Worm (Caenorhabditis elegans) whole organism, early embryonic: Measurements from ENCODE around the gene nspc-9.

Source experiments
- B0310.2 ChIP-seq: sonication (generic microtip); optimal IDR thresholded peaks from 2 replicates; lab custom pipeline; 2016; ENCODE audit warnings: mild to moderate bottlenecking, missing genetic modification characterization, missing compliant biosample characterization
- F13C5.2 ChIP-seq: sonication (generic microtip); optimal IDR thresholded peaks from 2 replicates; lab custom pipeline; 2017; ENCODE audit warnings: mild to moderate bottlenecking, missing genetic modification characterization, inconsistent platforms, missing compliant biosample characterization
- aly-1 ChIP-seq: sonication (generic microtip); optimal IDR thresholded peaks from 2 replicates; lab custom pipeline; 2016; ENCODE audit warnings: missing genetic modification characterization, missing compliant biosample characterization
- ama-1 ChIP-seq: fragments of 150-350 bp; optimal IDR thresholded peaks from 2 replicates; lab custom pipeline; 2014
- ceh-13 ChIP-seq: fragments of 200-800 bp; sonication (Bioruptor generic); optimal IDR thresholded peaks from 2 replicates; lab custom pipeline; 2018; ENCODE audit warnings: mild to moderate bottlenecking, missing genetic modification characterization, missing compliant biosample characterization
- ceh-36 ChIP-seq: sonication (generic microtip); optimal IDR thresholded peaks from 2 replicates; lab custom pipeline; 2016; ENCODE audit warnings: missing genetic modification characterization, inconsistent platforms, missing compliant biosample characterization
- ets-7 ChIP-seq: sonication (generic microtip); optimal IDR thresholded peaks from 2 replicates; lab custom pipeline; 2016; ENCODE audit warnings: missing genotype, missing genetic modification characterization, missing compliant biosample characterization
- flt-1 ChIP-seq: fragments of 200-800 bp; sonication (Bioruptor generic); IDR thresholded peaks from 2 replicates; pipeline ENCODE4 v1.3.6; 2022; ENCODE audit warnings: missing genetic modification characterization, missing compliant biosample characterization
- hmbx-1 ChIP-seq: sonication (generic microtip); optimal IDR thresholded peaks from 2 replicates; lab custom pipeline; 2016; ENCODE audit warnings: mild to moderate bottlenecking, missing genetic modification characterization, missing compliant biosample characterization
- hmg-4 ChIP-seq: fragments of 200-800 bp; sonication (Bioruptor generic); optimal IDR thresholded peaks from 2 replicates; lab custom pipeline; 2018; ENCODE audit warnings: mild to moderate bottlenecking, missing genetic modification characterization, missing compliant biosample characterization
- hnd-1 ChIP-seq: sonication (generic microtip); optimal IDR thresholded peaks from 2 replicates; lab custom pipeline; 2016; ENCODE audit warnings: missing genetic modification characterization, missing compliant biosample characterization
- pes-1 ChIP-seq: fragments of 200-800 bp; sonication (Bioruptor generic); IDR thresholded peaks from 2 replicates; pipeline ENCODE4 v1.3.6; 2022; ENCODE audit warnings: missing genetic modification reagents, missing genetic modification characterization, missing compliant biosample characterization
- scrt-1 ChIP-seq: fragments of 200-800 bp; sonication (Bioruptor generic); IDR thresholded peaks from 2 replicates; pipeline ENCODE4 v1.3.6; 2022; ENCODE audit warnings: missing genetic modification characterization, missing compliant biosample characterization
- sea-1 ChIP-seq: fragments of 200-800 bp; sonication (Bioruptor generic); conservative IDR thresholded peaks from 2 replicates; pipeline ENCODE4 v1.3.6; 2022; ENCODE audit warnings: missing genetic modification characterization, missing compliant biosample characterization
- tbx-11 ChIP-seq: fragments of 200-800 bp; sonication (Bioruptor generic); IDR thresholded peaks from 2 replicates; pipeline ENCODE4 v1.3.6; 2022; ENCODE audit warnings: missing genetic modification characterization, missing compliant biosample characterization
- tbx-37 ChIP-seq: fragments of 200-800 bp; sonication (Bioruptor generic); conservative IDR thresholded peaks from 2 replicates; pipeline ENCODE4 v1.3.6; 2022; ENCODE audit warnings: missing genetic modification reagents, missing genetic modification characterization, missing compliant biosample characterization
- tra-4 ChIP-seq: sonication (generic microtip); optimal IDR thresholded peaks from 2 replicates; lab custom pipeline; 2017; ENCODE audit warnings: missing genetic modification characterization, missing compliant biosample characterization

The nspc-9 gene

ce11 chrX:12343279-12343678 lies at the start of gene nspc-9, which contains the start of gene nspc-10:
Gene nspc-9 (minus strand): TSS chrX:12343379.
Gene nspc-10 (plus strand): TSS chrX:12343609.
- TF ChIP-seq tbx-37 = no peak
- TF ChIP-seq scrt-1 (GFP tag; lab: Robert Waterston, UW) = no peak
- TF ChIP-seq tbx-11 (GFP tag; lab: Robert Waterston, UW) = no peak
- no peak for TF ChIP-seq pes-1
- no peak for TF ChIP-seq aly-1 (tag; lab: Kevin White, UChicago)
- no peak for TF ChIP-seq ama-1
- TF ChIP-seq ceh-36 = no peak
- no peak for TF ChIP-seq hnd-1 (tag; lab: Kevin White, UChicago)
- no peak for TF ChIP-seq ceh-13 (GFP tag; lab: Kevin White, UChicago)

- no peak for TF ChIP-seq ceh-36
- TF ChIP-seq ama-1 = no peak
Observed at ce11 chrX:12391380-12391779, 48.2 kb upstream of the nspc-9 start, which contains the start of gene nekl-3. Gene nekl-3 (minus strand): TSS chrX:12391480.

- TF ChIP-seq ceh-13 (GFP tag; lab: Kevin White, UChicago) = no peak
- TF ChIP-seq pes-1 = no peak
- TF ChIP-seq F13C5.2 (tag; lab: Kevin White, UChicago) = no peak
- no peak for TF ChIP-seq flt-1 (GFP tag; lab: Robert Waterston, UW)
Observed at ce11 chrX:12378293-12378692, 35.1 kb upstream of the nspc-9 start, which contains the start of gene glb-13. Gene glb-13 (minus strand): TSS chrX:12378393.

- TF ChIP-seq ama-1 (no peak), tbx-11 (GFP tag; lab: Robert Waterston, UW) (no peak), ceh-13 (GFP tag; lab: Kevin White, UChicago) (no peak), hmg-4 (no peak), hnd-1 (tag; lab: Kevin White, UChicago) (no peak), tbx-37 (no peak), aly-1 (tag; lab: Kevin White, UChicago) (no peak), tra-4 (tag; lab: Kevin White, UChicago) (no peak), flt-1 (GFP tag; lab: Robert Waterston, UW) (no peak), F13C5.2 (tag; lab: Kevin White, UChicago) (no peak), ets-7 (no peak), hmbx-1 (tag; lab: Kevin White, UChicago) (no peak), sea-1 (GFP tag; lab: Robert Waterston, UW) (no peak), pes-1 (no peak), B0310.2 (tag; lab: Kevin White, UChicago) (no peak), scrt-1 (GFP tag; lab: Robert Waterston, UW) (no peak), ceh-36 (no peak)
Observed at ce11 chrX:12375783-12376182, 32.6 kb upstream of the nspc-9 start.

- no peak for TF ChIP-seq tra-4 (tag; lab: Kevin White, UChicago)
- TF ChIP-seq aly-1 (tag; lab: Kevin White, UChicago) = no peak
- TF ChIP-seq B0310.2 (tag; lab: Kevin White, UChicago) = no peak
- TF ChIP-seq ceh-13 (GFP tag; lab: Kevin White, UChicago) = no peak
- TF ChIP-seq flt-1 (GFP tag; lab: Robert Waterston, UW) = no peak
- TF ChIP-seq tbx-11 (GFP tag; lab: Robert Waterston, UW) = no peak
Observed at ce11 chrX:12371321-12371720, 28.1 kb upstream of the nspc-9 start, which contains the start of gene rif-1.2. Gene rif-1.2 (minus strand): TSS chrX:12371421.

- TF ChIP-seq hmbx-1 (tag; lab: Kevin White, UChicago) = peak; percentile 39
- peak; percentile 55 for TF ChIP-seq ceh-13 (GFP tag; lab: Kevin White, UChicago)
- TF ChIP-seq tra-4 (tag; lab: Kevin White, UChicago) = no peak
- peak; percentile 80 for TF ChIP-seq scrt-1 (GFP tag; lab: Robert Waterston, UW)
- peak; percentile 84 for TF ChIP-seq F13C5.2 (tag; lab: Kevin White, UChicago)
- peak; percentile 82 for TF ChIP-seq tbx-11 (GFP tag; lab: Robert Waterston, UW)
- TF ChIP-seq hmg-4 = peak; percentile 66
- peak; percentile 60 for TF ChIP-seq ceh-36
- TF ChIP-seq hnd-1 (tag; lab: Kevin White, UChicago) = peak; percentile 47
- TF ChIP-seq ets-7 = peak; percentile 26
- TF ChIP-seq flt-1 (GFP tag; lab: Robert Waterston, UW) = peak; percentile 84
- TF ChIP-seq pes-1 = no peak; the same call in none of the 2 replicates
- TF ChIP-seq tbx-37 = peak; percentile 60; the same call in 1 of the 2 replicates
- TF ChIP-seq aly-1 (tag; lab: Kevin White, UChicago) = peak; percentile 59
- no peak for TF ChIP-seq ama-1
- peak; percentile 39 for TF ChIP-seq B0310.2 (tag; lab: Kevin White, UChicago)
- peak; percentile 71; the same call in 1 of the 2 replicates for TF ChIP-seq sea-1 (GFP tag; lab: Robert Waterston, UW)
Observed at ce11 chrX:12367498-12367897, 24.3 kb upstream of the nspc-9 start.

ce11 chrX:12365388-12365787 lies 22.2 kb upstream of the nspc-9 start, which contains the start of gene F19H6.4:
Gene F19H6.4 (plus strand): TSS chrX:12365688.
- TF ChIP-seq ceh-13 (GFP tag; lab: Kevin White, UChicago) (no peak), ama-1 (no peak), flt-1 (GFP tag; lab: Robert Waterston, UW) (no peak), scrt-1 (GFP tag; lab: Robert Waterston, UW) (no peak), B0310.2 (tag; lab: Kevin White, UChicago) (no peak), tra-4 (tag; lab: Kevin White, UChicago) (no peak), F13C5.2 (tag; lab: Kevin White, UChicago) (no peak), aly-1 (tag; lab: Kevin White, UChicago) (no peak), ets-7 (no peak), tbx-11 (GFP tag; lab: Robert Waterston, UW) (no peak), pes-1 (no peak), sea-1 (GFP tag; lab: Robert Waterston, UW) (no peak), ceh-36 (no peak), hmg-4 (no peak)

- TF ChIP-seq ets-7 (no peak), hmg-4 (no peak), ceh-36 (no peak), aly-1 (tag; lab: Kevin White, UChicago) (no peak), ama-1 (no peak), ceh-13 (GFP tag; lab: Kevin White, UChicago) (no peak), tbx-37 (no peak), scrt-1 (GFP tag; lab: Robert Waterston, UW) (no peak), F13C5.2 (tag; lab: Kevin White, UChicago) (no peak)
Observed at ce11 chrX:12364804-12365203, 21.6 kb upstream of the nspc-9 start, which contains the start of gene F19H6.5. Gene F19H6.5 (minus strand): TSS chrX:12364904.
